Fruit fly (Drosophila melanogaster) whole organism, prepupa: ENCODE measurements around the gene Papst2.

ENCODE experiments used
- CG10669 ChIP-seq: fragments of 200-800 bp; sonication (Bioruptor generic); optimal IDR thresholded peaks from 3 replicates; lab custom pipeline; 2018; ENCODE audit warnings: missing biosample characterization, mild to moderate bottlenecking, missing genetic modification characterization, moderate library complexity
- CG3032 ChIP-seq: fragments of 200-800 bp; optimal IDR thresholded peaks from 2 replicates; lab custom pipeline; 2019; ENCODE audit warnings: missing biosample characterization, mild to moderate bottlenecking, missing genetic modification characterization, moderate library complexity
- CG4318 ChIP-seq: fragments of 200-800 bp; sonication (Bioruptor generic); optimal IDR thresholded peaks from 3 replicates; lab custom pipeline; 2017; ENCODE audit warnings: missing biosample characterization, mild to moderate bottlenecking, missing genetic modification characterization
- CG6808 ChIP-seq: fragments of 200-800 bp; sonication (Bioruptor generic); optimal IDR thresholded peaks from 3 replicates; lab custom pipeline; 2017; ENCODE audit warnings: missing biosample characterization, missing genetic modification characterization, mild to moderate bottlenecking, moderate library complexity, missing genetic modification reagents
- CG6854 ChIP-seq: fragments of 200-800 bp; sonication (Bioruptor generic); optimal IDR thresholded peaks from 2 replicates; lab custom pipeline; 2017; ENCODE audit warnings: missing biosample characterization, mild to moderate bottlenecking, missing genetic modification characterization
- Ets96B ChIP-seq: fragments of 200-800 bp; optimal IDR thresholded peaks from 2 replicates; lab custom pipeline; 2019; ENCODE audit warnings: missing biosample characterization, mild to moderate bottlenecking, missing genetic modification characterization, moderate library complexity
- Gug ChIP-seq: fragments of 200-800 bp; sonication (Bioruptor generic); IDR thresholded peaks from 2 replicates; pipeline ENCODE4 v1.3.6; 2022; ENCODE audit warnings: missing biosample characterization, missing genetic modification characterization
- Hr38 ChIP-seq: sonication (Bioruptor generic); optimal IDR thresholded peaks from 2 replicates; lab custom pipeline; 2016; ENCODE audit warnings: missing biosample characterization, missing genetic modification characterization
- Sox102F ChIP-seq: fragments of 200-800 bp; sonication (Bioruptor generic); optimal IDR thresholded peaks from 2 replicates; lab custom pipeline; 2016; ENCODE audit warnings: missing biosample characterization, mild to moderate bottlenecking, missing genetic modification characterization
- Sox14 ChIP-seq: fragments of 200-800 bp; sonication (Bioruptor generic); optimal IDR thresholded peaks from 3 replicates; lab custom pipeline; 2016; ENCODE audit warnings: missing biosample characterization, missing genetic modification characterization
- dsx ChIP-seq: fragments of 200-800 bp; optimal IDR thresholded peaks from 3 replicates; lab custom pipeline; 2019; ENCODE audit warnings: missing biosample characterization, mild to moderate bottlenecking, missing genetic modification characterization, moderate library complexity; ENCODE audit not compliant: poor library complexity, severe bottlenecking
- fkh ChIP-seq: fragments of 200-800 bp; sonication (Bioruptor generic); optimal IDR thresholded peaks from 3 replicates; lab custom pipeline; 2017; ENCODE audit warnings: missing biosample characterization, mild to moderate bottlenecking, missing genetic modification characterization, moderate library complexity
- salr ChIP-seq, 2 experiments: fragments of 200-800 bp; sonication (Bioruptor generic); optimal IDR thresholded peaks; 3 replicates each; lab custom pipeline; 2016 to 2018; ENCODE audit warnings: missing biosample characterization in 2 of 2, missing genetic modification characterization in 2 of 2, mild to moderate bottlenecking in 1 of 2
- svp ChIP-seq: fragments of 200-800 bp; sonication (Bioruptor generic); peaks from one replicate; lab custom pipeline; 2016; ENCODE audit warnings: missing biosample characterization, missing genetic modification characterization

DNA sequence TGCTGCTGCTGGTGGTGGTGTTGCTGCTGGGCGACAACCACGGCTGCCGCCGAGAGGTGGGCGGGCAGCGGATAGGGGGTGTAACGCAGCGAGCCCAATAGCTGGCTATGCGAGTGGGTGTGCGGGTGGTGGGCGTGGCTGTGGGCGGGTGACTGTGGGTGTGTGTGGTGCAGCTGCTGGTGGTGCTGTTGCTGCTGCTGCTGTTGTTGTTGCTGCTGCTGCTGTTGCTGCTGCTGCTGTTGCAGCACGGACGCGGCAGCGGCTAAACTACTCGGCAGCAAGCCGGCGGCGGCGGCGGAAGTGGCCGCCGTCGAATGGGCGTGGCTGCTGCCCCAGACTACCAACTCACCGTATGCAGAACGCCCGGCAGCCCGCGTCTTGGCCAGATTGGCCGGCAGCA lies 34.7 kb downstream of the Papst2 start:
- no peak for TF ChIP-seq CG6808 (GFP tag; lab: Kevin White, UChicago)
- TF ChIP-seq Gug = no peak
- TF ChIP-seq CG4318 = no peak
- TF ChIP-seq dsx (GFP tag; lab: Kevin White, UChicago) = no peak
- TF ChIP-seq CG6854 (GFP tag; lab: Kevin White, UChicago) = no peak
- no peak for TF ChIP-seq Ets96B (tag; lab: Kevin White, UChicago)
- TF ChIP-seq CG3032 = no peak
- no peak for TF ChIP-seq Sox102F (GFP tag; lab: Kevin White, UChicago)
- TF ChIP-seq salr (GFP tag; optimal IDR thresholded peaks at IDR 0.05; lab: Kevin White, UChicago) = no peak
- no peak for TF ChIP-seq Hr38 (GFP tag; lab: Kevin White, UChicago)
- no peak for TF ChIP-seq svp (GFP tag; lab: Kevin White, UChicago)
- TF ChIP-seq CG10669 (GFP tag; lab: Kevin White, UChicago) = no peak
- no peak for TF ChIP-seq fkh (GFP tag; lab: Kevin White, UChicago)
- no peak for TF ChIP-seq Sox14 (GFP tag; lab: Kevin White, UChicago)
